Worm (Caenorhabditis elegans) whole organism, dauer: ENCODE results near the gene C18D11.3.
"Not testable (repeated sequence)": the region's sequence is repeated elsewhere in the genome, so short reads cannot be mapped to it uniquely, and the experiment has no call there.

Experiments used
- unc-62 ChIP-seq: sonication (generic microtip); optimal IDR thresholded peaks from 2 replicates; lab custom pipeline; 2017; ENCODE audit warnings: missing biosample characterization, missing genetic modification reagents, missing genetic modification characterization

The C18D11.3 gene

DNA sequence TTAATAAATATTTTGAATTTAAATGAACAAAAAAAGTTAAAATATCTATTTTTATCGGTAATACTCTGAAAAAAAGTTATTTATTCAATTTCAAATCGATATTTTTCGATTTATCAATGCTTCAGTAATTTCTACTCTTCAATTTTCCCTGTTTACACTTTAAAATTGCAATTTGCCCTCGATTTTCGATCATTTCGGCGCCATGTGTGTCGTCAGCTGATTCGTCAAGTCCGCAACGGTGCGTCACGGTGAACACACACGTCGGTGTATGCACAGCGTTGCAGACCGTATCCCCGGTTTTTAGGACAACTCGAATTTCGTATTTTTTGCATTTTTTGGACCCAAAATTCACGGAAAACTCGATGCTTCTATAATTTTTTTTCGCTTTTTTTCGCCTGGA, at the start of gene C18D11.3:
Gene C18D11.3 (plus strand): TSS at position 189 of the 400 bp plus-strand sequence.
- no peak for TF ChIP-seq unc-62

DNA sequence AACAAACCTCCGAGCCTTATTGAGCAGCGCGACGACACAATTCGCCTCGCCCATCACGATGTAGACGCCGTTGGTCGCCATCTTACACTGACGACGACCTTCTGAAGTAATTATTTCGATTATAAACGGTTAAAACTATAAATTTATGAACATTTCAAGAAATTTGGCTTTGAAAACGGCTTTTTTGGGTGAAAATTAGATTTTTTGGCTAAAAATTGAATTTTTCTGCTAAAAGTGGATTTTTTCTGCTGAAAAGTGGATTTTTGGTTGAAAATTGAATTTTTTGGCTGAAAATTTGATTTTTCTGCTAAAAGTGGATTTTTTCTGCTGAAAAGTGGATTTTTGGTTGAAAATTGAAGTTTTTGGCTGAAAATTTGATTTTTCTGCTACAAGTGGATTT, 49.7 kb upstream of the C18D11.3 start, which contains the start of gene gbf-1:
Gene gbf-1 (minus strand): TSS at position 101 of the 400 bp plus-strand sequence.
- not testable (repeated sequence) for TF ChIP-seq unc-62

DNA sequence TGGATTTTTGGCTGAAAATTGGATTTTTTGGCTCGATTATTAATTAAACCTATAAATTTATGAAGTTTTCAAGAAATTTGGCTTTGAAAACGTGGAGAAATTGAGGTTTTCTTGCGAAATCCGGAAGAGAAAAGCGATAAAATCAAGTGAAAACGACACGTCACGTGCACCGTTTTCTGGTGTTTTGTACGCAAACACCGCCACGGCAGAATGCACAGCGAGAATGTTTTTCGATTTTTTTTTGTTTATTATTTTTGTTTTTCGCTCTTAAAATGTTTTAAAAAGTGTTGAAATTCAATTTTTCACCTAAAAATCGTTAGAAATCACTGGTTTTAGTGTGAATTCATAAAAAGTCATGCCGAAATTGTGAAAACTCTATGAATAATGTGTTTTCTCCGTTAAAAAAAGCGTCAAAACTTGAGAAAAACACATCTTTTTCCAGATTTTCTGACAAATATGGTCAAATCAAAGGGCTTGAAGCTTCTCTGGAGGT, 48.7 kb upstream of the C18D11.3 start, which contains the start of gene immp-1:
Gene immp-1 (plus strand): TSS at position 443 of the 493 bp plus-strand sequence.
- TF ChIP-seq unc-62: no peak

DNA sequence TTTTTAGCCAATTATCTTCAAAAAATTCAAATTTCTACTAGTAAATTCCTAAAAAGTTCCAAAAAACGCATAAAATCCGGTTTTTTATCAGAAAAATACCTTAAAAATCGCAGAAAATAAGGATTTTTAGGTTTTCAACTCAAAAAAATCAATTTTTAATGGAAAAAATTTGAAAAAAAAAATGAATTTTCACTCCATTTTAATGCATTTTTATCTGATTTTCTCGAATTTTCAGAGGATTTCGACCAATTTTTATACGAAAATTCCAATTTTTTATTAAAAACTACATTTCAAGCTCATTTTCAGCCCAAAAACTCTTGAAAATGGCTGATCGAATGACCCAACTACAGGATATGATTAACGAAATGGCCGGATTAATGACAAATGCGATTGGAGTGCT, 45.9 kb upstream of the C18D11.3 start, which contains the start of gene mdt-21:
Gene mdt-21 (plus strand): TSS at position 301 of the 400 bp plus-strand sequence.
- TF ChIP-seq unc-62: no peak

DNA sequence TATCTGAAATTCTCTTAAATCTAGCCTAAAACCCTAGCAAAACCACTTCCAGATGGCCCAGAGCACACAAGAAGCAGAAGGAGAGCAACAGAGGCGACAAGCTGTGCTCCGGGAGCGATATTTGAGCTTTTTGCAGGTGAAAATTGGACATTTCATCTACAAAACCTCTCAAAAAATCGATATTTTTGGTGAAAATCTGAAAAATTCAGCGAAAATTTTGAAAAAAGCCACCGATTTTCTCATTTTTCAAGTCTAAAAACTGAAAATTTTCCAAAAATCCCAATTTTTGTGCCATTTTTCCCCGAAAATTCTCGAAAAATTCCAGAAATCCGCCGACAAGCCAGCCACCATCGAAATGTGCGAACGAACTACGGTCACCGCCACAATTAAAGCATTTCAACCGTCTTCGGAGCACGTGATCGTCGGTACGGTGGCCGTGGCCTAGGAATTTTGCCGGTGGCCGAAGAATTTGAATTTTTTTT, 43.0 kb upstream of the C18D11.3 start, which contains the start of gene C24H11.5:
Gene C24H11.5 (plus strand): TSS at position 51 of the 482 bp plus-strand sequence.
- no peak for TF ChIP-seq unc-62

DNA sequence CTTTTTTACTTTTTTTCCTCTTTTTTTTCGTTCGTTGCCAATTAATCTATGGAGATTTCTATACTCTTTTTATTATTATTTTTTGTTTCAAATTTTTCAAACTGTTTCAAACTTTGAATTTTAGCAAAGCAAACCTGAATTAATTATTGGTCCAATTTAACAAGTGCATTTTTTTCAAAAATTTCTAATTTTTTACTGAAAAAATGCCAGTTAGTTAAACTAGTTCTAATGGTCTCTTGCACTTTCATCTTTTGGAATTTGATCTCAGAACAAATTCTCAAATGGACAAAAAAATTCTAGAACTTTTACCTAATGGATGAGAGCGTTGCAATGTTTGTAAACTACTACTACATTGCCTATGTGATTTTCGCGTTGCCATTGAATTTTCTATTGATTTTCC, 41.4 kb upstream of the C18D11.3 start, which contains the start of gene srd-74:
Gene srd-74 (plus strand): TSS at position 301 of the 400 bp plus-strand sequence.
- no peak for TF ChIP-seq unc-62

DNA sequence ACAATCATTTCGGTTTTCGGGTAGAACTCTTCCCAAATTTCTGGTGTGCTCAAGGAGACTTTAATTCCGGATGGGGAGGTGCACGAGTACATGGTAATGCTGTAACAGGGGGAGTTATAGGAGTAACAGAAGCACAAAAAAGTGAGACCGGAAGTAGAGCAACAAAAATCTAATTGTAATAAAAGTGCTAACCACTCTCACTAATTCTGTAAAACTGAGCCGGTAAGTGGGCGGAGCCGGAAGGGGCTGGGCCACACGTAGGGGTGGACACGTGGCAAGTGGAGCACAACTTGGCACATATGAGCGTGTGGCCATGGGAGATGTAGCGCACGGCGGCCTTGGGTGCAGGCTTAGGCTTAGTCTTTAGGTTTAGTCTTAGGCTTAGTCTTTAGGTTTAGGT, 37.3 kb upstream of the C18D11.3 start, which contains the start of gene tbx-38:
Gene tbx-38 (minus strand): TSS at position 101 of the 400 bp plus-strand sequence.
- no peak for TF ChIP-seq unc-62

DNA sequence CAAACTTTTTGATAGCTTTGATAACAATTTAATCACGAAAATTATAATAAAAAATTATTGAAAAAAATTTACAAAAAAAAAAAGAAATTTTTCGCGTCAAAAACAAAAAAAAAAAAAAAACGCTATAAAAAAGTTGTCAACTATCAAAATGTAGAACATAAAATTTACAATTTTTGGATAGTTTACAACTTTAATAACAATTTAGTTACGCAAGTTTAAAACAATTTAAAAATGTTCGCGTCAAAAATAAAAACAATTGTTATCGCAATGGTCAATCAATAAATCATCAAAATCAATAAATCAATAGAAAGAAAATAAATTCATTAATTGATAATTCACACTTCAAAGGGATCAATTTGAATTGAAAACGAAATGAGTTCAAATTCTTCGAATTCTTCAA, 35.9 kb upstream of the C18D11.3 start, which contains the start of gene C24H11.1:
Gene C24H11.1 (plus strand): TSS at position 301 of the 400 bp plus-strand sequence.
- not testable (repeated sequence) for TF ChIP-seq unc-62

DNA sequence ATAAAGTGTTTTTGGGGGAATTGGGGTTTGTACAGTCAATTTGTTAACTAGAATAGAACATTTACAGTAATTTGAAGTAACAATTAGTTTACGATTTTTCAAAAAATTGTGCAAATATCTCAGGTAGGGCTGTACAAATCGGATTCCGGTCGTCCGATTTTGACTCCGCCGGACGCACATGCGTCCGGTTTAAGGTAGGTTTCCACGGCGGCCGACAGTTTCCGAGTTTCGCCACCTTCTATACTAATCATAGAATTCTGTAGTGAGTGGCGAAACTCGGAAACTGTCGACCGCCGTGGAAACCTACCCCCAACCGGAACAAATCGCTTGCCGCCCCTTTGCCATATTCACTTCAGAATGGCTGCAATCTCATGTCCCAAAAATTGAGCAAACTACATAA, 33.8 kb upstream of the C18D11.3 start:
- no peak for TF ChIP-seq unc-62

DNA sequence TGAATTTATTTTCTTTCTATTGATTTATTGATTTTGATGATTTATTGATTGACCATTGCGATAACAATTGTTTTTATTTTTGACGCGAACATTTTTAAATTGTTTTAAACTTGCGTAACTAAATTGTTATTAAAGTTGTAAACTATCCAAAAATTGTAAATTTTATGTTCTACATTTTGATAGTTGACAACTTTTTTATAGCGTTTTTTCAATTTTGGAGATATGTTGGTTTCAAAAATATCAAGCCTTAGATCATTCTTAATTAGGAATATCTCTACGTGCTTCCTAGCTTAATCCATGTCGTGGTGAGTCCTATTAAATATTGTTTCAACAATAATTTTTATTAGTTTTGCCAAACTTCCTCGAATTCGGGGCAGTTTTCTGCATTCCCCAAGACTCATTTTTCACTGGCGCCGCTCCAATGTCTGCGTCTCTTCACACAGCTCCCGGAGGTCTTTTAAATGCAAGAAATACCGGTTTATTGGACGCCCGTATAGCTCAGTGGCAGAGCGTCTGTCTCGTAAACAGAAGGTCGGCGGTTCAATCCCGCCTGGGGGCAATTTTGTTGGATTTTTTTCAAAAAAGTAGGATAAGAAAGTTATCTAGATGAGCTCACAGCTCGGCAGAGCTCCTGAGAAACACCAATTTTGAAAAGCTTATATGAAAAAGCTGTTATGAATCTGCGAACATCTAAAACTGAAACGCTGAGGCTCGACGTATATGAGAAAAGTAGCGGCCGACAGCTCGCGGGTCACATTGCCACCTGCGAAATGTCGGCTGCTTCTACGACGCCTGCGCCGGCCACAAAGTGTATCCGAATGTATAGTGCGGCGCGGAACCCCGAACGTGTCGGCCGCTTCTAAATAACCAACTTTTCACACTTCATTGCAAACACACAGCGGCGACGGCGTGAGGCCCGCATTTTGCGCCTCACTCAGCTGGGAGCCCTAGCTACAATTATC, 30.7 kb upstream of the C18D11.3 start, which contains the start of gene C24H11.2:
Gene C24H11.2 (minus strand): TSS at position 51 of the 962 bp plus-strand sequence.
- not testable (repeated sequence) for TF ChIP-seq unc-62

DNA sequence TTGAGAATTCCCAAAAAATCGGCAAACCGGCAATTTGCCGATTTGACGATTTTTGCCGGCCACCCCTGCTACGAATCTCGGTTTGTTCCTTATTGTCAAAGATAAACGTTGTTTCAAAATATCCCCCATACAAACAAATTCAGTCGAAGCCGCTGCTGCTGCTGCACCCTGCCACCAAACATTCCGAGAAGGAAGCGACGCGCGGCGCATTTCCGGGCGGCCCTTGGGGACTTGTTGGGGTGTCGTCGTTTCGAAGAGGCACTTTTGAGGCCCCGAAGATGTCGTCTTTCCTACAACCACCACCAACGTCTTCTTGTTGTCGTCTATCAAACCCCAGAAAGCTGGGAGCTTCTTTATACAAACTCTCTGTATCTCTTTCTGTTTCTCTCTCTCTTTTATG, 28.9 kb upstream of the C18D11.3 start:
- TF ChIP-seq unc-62: no peak

DNA sequence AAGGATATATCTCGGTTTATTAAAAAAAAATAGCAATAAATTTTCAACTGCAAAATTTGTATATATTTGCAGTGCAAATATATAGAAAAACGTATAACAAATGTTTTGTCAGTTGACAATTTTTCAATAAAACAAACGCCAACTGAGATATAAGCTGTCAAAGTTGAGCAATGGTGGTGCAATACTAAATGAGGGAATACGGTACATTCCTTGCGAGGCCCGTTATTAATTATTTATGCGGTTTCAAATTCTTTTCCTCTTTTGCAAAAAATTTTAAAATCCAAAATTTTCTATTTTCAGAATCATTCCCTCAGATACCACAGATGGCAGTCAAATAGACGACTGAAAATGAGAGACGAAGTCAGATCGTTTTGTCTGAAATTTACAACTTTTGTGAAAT, 27.8 kb upstream of the C18D11.3 start, which contains the start of gene twk-39:
Gene twk-39 (plus strand): TSS at position 301 of the 400 bp plus-strand sequence.
- no peak for TF ChIP-seq unc-62

DNA sequence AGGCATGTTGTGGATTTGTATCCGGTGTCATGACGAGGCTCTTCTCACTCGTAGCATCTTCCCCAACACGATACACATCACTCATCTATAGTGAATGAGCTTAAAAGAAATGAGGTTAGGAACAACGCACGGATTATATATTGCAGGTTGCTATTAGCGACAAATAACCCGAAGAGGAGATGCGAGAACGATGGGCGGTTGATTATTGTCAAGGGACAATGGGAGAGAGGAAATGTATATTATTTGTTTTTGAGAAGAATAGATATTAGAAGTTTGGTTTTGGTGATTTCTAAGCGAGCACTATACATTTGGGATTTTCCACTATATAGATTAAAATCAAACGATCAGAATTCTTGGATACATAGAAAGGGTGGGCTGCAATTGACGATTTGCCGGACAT, 16.6 kb upstream of the C18D11.3 start, which contains the start of gene C18D11.7:
Gene C18D11.7 (minus strand): TSS at position 101 of the 400 bp plus-strand sequence.
- no peak for TF ChIP-seq unc-62

DNA sequence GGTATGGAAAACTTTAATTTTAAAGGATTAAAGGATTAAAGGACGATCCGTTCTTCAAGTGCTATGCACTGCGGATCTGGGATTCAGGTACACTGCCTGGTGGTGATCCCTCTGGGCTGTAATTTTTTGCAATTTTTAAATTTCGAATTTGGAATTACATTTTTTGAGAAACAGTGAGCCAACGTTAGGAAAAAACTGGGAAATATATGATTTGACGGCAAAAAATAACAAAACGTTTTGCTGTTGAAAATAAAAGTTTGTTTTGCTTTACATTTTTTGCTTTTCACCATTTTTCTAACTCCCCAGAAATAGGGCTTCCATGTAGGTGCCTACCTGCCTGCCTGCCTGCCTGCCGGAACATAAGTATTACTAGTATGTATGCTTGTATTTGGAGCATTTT, 15.8 kb upstream of the C18D11.3 start, which contains the start of gene C18D11.10:
Gene C18D11.10 (plus strand): TSS at position 301 of the 400 bp plus-strand sequence.
- no peak for TF ChIP-seq unc-62

DNA sequence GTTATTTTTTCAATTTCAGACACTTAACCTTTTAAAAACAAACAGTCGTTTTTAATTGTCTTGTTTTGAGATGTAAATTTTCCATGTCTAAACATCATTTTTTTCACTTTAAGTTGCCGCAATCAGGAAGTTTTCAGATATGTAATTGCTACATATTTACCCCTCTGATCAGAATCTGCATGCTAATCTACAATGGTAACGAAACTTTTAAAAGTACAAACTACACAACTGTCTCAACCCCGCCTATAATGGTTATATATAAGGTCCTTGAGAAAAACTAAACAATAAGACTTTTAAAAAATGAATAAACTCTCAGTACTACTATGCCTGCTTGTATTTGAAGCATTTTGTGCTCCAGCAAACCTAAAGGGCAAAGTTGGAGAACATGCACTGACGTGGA, 14.4 kb upstream of the C18D11.3 start, which contains the start of gene C18D11.9:
Gene C18D11.9 (plus strand): TSS at position 301 of the 400 bp plus-strand sequence.
- no peak for TF ChIP-seq unc-62

DNA sequence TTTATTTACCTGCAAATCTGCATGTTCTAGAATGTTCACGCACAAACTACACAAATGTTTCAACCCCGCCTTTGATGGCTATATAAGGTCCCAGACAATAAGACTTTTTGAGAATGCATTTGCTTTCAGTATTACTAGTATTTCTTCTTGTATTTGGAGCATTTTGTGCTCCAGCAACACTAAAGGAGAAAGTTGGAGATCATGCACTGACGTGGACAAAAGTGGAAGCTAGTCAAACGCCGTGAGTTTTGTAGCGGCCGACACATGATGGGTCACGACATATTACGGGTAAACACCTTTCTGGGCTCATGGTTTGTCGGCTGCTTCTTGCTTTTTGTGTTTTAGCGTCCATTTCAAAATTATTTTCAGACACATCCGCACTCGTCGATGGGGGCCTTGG, 12.8 kb upstream of the C18D11.3 start, which contains the start of gene C18D11.6:
Gene C18D11.6 (plus strand): TSS at position 110 of the 400 bp plus-strand sequence.
- no peak for TF ChIP-seq unc-62
